Fruit fly (Drosophila melanogaster): Measurements from ENCODE around the gene Lkb1.

DNA sequence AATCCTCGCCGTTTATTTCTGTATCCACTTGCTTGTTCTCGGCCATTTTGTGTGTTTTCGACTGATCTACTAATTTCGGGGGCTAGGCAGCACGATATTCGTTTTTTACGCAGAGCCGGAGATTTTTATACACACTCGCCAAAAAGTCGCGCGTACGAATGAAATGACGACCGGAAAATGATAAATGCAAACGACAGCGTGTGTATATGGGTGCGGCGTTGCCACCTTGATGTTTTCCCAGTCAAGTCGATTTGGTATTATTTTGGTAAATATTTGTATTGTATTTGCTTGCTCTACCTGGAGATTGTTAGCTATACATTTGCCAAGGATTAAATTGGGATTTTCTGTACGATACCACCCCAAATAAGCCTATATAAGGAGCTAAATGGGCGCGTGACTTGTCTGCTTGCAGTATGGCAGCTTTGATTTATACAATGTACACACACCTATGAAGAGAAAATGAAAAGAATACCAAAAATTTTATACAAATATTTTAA lies 30.4 kb upstream of the Lkb1 start, which contains the start of gene sqd:
- TF ChIP-seq usp (GFP tag; optimal IDR thresholded peaks at IDR 0.05) (no peak), CG8478 (optimal IDR thresholded peaks at IDR 0.05) (no peak), psq (optimal IDR thresholded peaks at IDR 0.05) (no peak), pan (optimal IDR thresholded peaks at IDR 0.05) (no peak), EcR (GFP tag; optimal IDR thresholded peaks at IDR 0.05) (no peak), Dll (optimal IDR thresholded peaks at IDR 0.05) (no peak)

Data from whole organism.